Worm (Caenorhabditis elegans) whole organism, L4/young adult: ENCODE data around the gene pals-19.
"Not testable (repeated sequence)": the region's sequence is repeated elsewhere in the genome, so short reads cannot be mapped to it uniquely, and the experiment has no call there.

Experiments
- W03F9.2 ChIP-seq: fragments of 150-350 bp; optimal IDR thresholded peaks from 2 replicates; lab custom pipeline; 2014; ENCODE audit warnings: missing biosample characterization, missing genetic modification characterization
- him-1 ChIP-seq: sonication (generic microtip); optimal IDR thresholded peaks from 2 replicates; lab custom pipeline; 2016; ENCODE audit warnings: missing genotype, missing genetic modification reagents, missing genetic modification characterization, missing compliant biosample characterization

DNA sequence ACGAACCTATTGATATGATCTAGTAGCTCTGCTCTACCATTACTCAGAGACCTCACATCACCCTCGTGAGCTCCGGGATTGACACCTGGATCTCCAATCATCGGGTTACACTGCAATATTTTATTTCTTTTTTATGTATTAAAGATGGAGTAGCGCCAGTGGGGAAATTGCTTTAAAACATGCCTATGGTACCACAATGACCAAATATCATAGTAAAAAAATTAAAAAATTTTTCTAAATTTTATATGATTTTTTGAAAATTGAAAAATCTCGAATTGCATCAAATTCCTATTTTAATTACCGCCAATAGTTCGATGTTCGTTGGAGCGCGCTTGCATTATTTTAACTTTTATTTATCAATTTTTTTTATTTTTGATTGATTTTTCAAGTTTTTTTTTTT lies 23.8 kb upstream of the pals-19 start, which contains the start of gene pals-40:
- TF ChIP-seq him-1, W03F9.2 (tag; lab: Kevin White, UChicago): not testable (repeated sequence)
